Fruit fly (Drosophila melanogaster) whole organism, prepupa: ENCODE measurements around the gene cerv.

ENCODE experiments used
- CG15336 ChIP-seq: fragments of 200-800 bp; sonication (Bioruptor generic); IDR thresholded peaks from 2 replicates; pipeline ENCODE4 v1.3.6; 2022; ENCODE audit warnings: missing biosample characterization, missing genetic modification characterization
- CG16779 ChIP-seq: fragments of 200-800 bp; sonication (Bioruptor generic); optimal IDR thresholded peaks from 3 replicates; lab custom pipeline; 2017; ENCODE audit warnings: missing biosample characterization, mild to moderate bottlenecking, missing genetic modification characterization
- CG31627 ChIP-seq: fragments of 200-800 bp; sonication (Bioruptor generic); optimal IDR thresholded peaks from 3 replicates; lab custom pipeline; 2016; ENCODE audit warnings: missing biosample characterization, missing genetic modification characterization
- CG34406 ChIP-seq: fragments of 200-800 bp; sonication (Bioruptor generic); optimal IDR thresholded peaks from 3 replicates; lab custom pipeline; 2016; ENCODE audit warnings: missing biosample characterization, missing genetic modification characterization
- CG3919 ChIP-seq: fragments of 200-800 bp; sonication (Bioruptor generic); optimal IDR thresholded peaks from 3 replicates; lab custom pipeline; 2016; ENCODE audit warnings: missing biosample characterization, missing genetic modification characterization
- CG4318 ChIP-seq: fragments of 200-800 bp; sonication (Bioruptor generic); optimal IDR thresholded peaks from 3 replicates; lab custom pipeline; 2017; ENCODE audit warnings: missing biosample characterization, mild to moderate bottlenecking, missing genetic modification characterization
- CG8119 ChIP-seq: fragments of 200-800 bp; sonication (Bioruptor generic); IDR thresholded peaks from 3 replicates; pipeline ENCODE4 v1.3.6; 2022; ENCODE audit warnings: missing biosample characterization, missing genetic modification characterization
- Hr39 ChIP-seq: fragments of 200-800 bp; sonication (Bioruptor generic); optimal IDR thresholded peaks from 2 replicates; lab custom pipeline; 2016; ENCODE audit warnings: missing biosample characterization, missing genetic modification characterization
- Lpt ChIP-seq: fragments of 200-800 bp; sonication (Bioruptor generic); optimal IDR thresholded peaks from 3 replicates; lab custom pipeline; 2016; ENCODE audit warnings: missing biosample characterization, missing genetic modification characterization
- acj6 ChIP-seq: fragments of 200-800 bp; sonication (Bioruptor generic); optimal IDR thresholded peaks from 3 replicates; lab custom pipeline; 2016; ENCODE audit warnings: missing biosample characterization, missing genetic modification characterization

DNA sequence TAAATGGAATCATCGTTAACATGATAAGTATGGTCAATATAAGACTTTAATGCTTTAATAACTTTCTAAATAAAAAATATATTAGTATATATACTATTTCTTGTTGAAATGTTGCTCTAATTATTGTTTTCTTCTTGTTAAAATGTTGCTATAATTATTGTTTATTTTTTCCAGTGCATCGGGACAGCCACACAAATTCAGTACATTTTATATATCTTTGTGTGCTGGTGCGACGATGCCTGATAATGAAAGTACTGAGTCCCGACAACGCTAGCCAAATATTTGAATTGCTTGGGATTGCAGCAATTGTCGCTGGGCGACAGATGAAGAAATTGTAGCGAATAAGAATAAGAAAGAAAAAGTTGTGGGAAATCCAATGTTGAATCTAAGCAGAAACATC lies 48.8 kb downstream of the cerv start:
- TF ChIP-seq CG34406 (peak; percentile 22), Hr39 (GFP tag; lab: Kevin White, UChicago) (no peak), CG16779 (tag; lab: Kevin White, UChicago) (no peak), CG8119 (GFP tag; lab: Robert Waterston, UW) (no peak), CG3919 (GFP tag; lab: Kevin White, UChicago) (no peak), acj6 (GFP tag; lab: Kevin White, UChicago) (peak; percentile 28), CG31627 (GFP tag; lab: Kevin White, UChicago) (no peak), CG4318 (GFP tag; lab: Kevin White, UChicago) (no peak), CG15336 (GFP tag; lab: Robert Waterston, UW) (no peak), Lpt (GFP tag; lab: Kevin White, UChicago) (no peak)
